Fruit fly (Drosophila melanogaster): ENCODE measurements around the gene Eig71Eb.

Gene Eig71Eb

DNA sequence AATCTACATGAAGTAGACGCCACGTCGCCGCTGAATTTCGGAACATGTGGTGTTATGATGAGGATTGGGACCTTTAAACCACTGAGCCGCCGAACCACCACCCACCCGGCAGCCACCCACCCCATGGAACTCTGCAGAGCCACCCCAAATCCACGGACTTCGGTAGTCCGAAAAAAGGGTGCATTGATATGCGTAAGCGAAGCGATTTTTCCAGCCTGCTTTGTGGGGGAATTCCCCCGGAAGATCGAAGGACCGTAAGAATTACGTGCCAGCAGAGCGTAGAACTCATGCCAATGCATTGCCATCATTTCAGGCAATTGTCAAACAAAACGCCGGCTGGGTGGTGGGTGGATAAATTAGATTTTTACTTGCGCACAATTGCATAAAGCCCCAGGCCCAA, 28.5 kb downstream of the Eig71Eb start:
- TF ChIP-seq CG7357 (GFP tag; IDR thresholded peaks at IDR 0.05) (no peak), CG8359 (GFP tag; optimal IDR thresholded peaks at IDR 0.05; ENCODE audit: borderline replicate concordance) (no peak), lola (GFP tag; optimal IDR thresholded peaks at IDR 0.05) (no peak), Deaf1 (tag; optimal IDR thresholded peaks at IDR 0.05) (no peak), btn (GFP tag; optimal IDR thresholded peaks at IDR 0.05) (no peak), tll (GFP tag; optimal IDR thresholded peaks at IDR 0.05) (no peak), cas (GFP tag; IDR thresholded peaks at IDR 0.05) (no peak), tap (tag; optimal IDR thresholded peaks at IDR 0.05) (peak; percentile 11), slou (GFP tag; optimal IDR thresholded peaks at IDR 0.05) (no peak), pzg (GFP tag; optimal IDR thresholded peaks at IDR 0.05) (no peak), CG7839 (tag; optimal IDR thresholded peaks at IDR 0.05) (no peak), psq (GFP tag; optimal IDR thresholded peaks at IDR 0.05) (no peak), Opbp (GFP tag; IDR thresholded peaks at IDR 0.05; ENCODE audit: partially characterized antibody) (peak; percentile 86; the same call in 2 of the 3 replicates), vnd (GFP tag; IDR thresholded peaks at IDR 0.05; ENCODE audit: partially characterized antibody) (0 out of 3 replicates have a peak, but pooled peaks have one; percentile 27), Ets65A (GFP tag) (peak; percentile 40), CG7372 (GFP tag; IDR thresholded peaks at IDR 0.05) (no peak), CG7987 (GFP tag; optimal IDR thresholded peaks at IDR 0.05) (no peak), Dll (GFP tag; IDR thresholded peaks at IDR 0.05; ENCODE audit: partially characterized antibody) (0 out of 4 replicates have a peak, but pooled peaks have one; percentile 33), mld (GFP tag; IDR thresholded peaks at IDR 0.05; ENCODE audit: partially characterized antibody) (peak; percentile 79; the same call in 2 of the 3 replicates), CoRest (tag; optimal IDR thresholded peaks at IDR 0.05) (no peak), Stat92E (GFP tag; optimal IDR thresholded peaks at IDR 0.05) (no peak), CG30020 (tag; optimal IDR thresholded peaks at IDR 0.05) (no peak), CG7786 (GFP tag; optimal IDR thresholded peaks at IDR 0.05) (no peak), hkb (optimal IDR thresholded peaks at IDR 0.05) (no peak), hkb (GFP tag; IDR thresholded peaks at IDR 0.05) (no peak), pb (GFP tag; optimal IDR thresholded peaks at IDR 0.05) (no peak), gcm (GFP tag; optimal IDR thresholded peaks at IDR 0.05) (no peak), HLH4C (GFP tag; IDR thresholded peaks at IDR 0.05; ENCODE audit: partially characterized antibody) (0 out of 3 replicates have a peak, but pooled peaks have one; percentile 45), Kr (GFP tag; optimal IDR thresholded peaks at IDR 0.05) (peak; percentile 53), ato (GFP tag; IDR thresholded peaks at IDR 0.05; ENCODE audit: partially characterized antibody) (peak; percentile 45; the same call in 1 of the 2 replicates), CG10462 (GFP tag; optimal IDR thresholded peaks at IDR 0.05) (no peak), CG1529 (GFP tag; optimal IDR thresholded peaks at IDR 0.05) (no peak), Nf-YA (GFP tag; IDR thresholded peaks at IDR 0.05) (no peak), maf-S (GFP tag; optimal IDR thresholded peaks at IDR 0.05) (no peak), tgo (GFP tag; IDR thresholded peaks at IDR 0.05) (no peak), CG7745 (tag; optimal IDR thresholded peaks at IDR 0.05) (no peak), CG7963 (GFP tag; IDR thresholded peaks at IDR 0.05; ENCODE audit: partially characterized antibody) (peak; percentile 69; the same call in 2 of the 3 replicates), tna (GFP tag; IDR thresholded peaks at IDR 0.05; ENCODE audit: partially characterized antibody) (0 out of 2 replicates have a peak, but pooled peaks have one; percentile 14), CG5245 (GFP tag; optimal IDR thresholded peaks at IDR 0.05) (no peak), sd (tag; optimal IDR thresholded peaks at IDR 0.05) (peak; percentile 86), sr (GFP tag; IDR thresholded peaks at IDR 0.05) (no peak), fd64A (GFP tag; optimal IDR thresholded peaks at IDR 0.05) (no peak), bbx (GFP tag; IDR thresholded peaks at IDR 0.05; ENCODE audit: partially characterized antibody) (peak; percentile 92), ssp (GFP tag; IDR thresholded peaks at IDR 0.05) (no peak), MTF-1 (GFP tag; optimal IDR thresholded peaks at IDR 0.05; ENCODE audit: borderline replicate concordance) (no peak), CG42726 (GFP tag; IDR thresholded peaks at IDR 0.05; ENCODE audit: partially characterized antibody) (peak; percentile 78; the same call in 1 of the 2 replicates), tio (GFP tag; optimal IDR thresholded peaks at IDR 0.05) (no peak), CG9215 (GFP tag; IDR thresholded peaks at IDR 0.05) (no peak), Dref (GFP tag; IDR thresholded peaks at IDR 0.05) (no peak)

Data from whole organism, embryonic.